Fruit fly (Drosophila melanogaster): Measurements from ENCODE around the gene CG14223.

Gene CG14223

DNA sequence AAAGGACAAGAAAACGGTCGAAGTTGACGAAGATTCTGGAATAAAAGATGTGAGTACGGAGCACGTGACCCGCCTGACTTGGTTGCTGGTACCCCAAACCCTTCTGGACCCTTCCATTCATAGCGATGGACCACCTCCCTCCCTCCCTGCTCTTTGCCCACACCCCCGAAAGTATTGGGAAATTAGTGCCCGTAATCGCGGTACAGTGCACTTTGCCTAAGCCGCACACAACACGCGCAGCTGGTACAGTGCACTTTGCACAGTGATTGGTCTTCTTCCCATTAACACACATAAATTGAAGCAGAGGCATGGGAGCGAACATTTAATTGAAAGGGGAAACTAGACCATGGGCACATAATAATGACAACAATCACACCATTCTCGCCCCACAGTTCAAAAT lies 20.3 kb upstream of the CG14223 start:
- TF ChIP-seq pan (optimal IDR thresholded peaks at IDR 0.05) (no peak), sv (GFP tag; optimal IDR thresholded peaks at IDR 0.05) (no peak), GATAd (GFP tag; optimal IDR thresholded peaks at IDR 0.05) (no peak), CG9705 (GFP tag; optimal IDR thresholded peaks at IDR 0.05) (no peak), dsf (GFP tag; optimal IDR thresholded peaks at IDR 0.05; ENCODE audit: borderline replicate concordance) (no peak), CG32264 (GFP tag; optimal IDR thresholded peaks at IDR 0.05) (no peak), Myc (optimal IDR thresholded peaks at IDR 0.05) (no peak)

DNA sequence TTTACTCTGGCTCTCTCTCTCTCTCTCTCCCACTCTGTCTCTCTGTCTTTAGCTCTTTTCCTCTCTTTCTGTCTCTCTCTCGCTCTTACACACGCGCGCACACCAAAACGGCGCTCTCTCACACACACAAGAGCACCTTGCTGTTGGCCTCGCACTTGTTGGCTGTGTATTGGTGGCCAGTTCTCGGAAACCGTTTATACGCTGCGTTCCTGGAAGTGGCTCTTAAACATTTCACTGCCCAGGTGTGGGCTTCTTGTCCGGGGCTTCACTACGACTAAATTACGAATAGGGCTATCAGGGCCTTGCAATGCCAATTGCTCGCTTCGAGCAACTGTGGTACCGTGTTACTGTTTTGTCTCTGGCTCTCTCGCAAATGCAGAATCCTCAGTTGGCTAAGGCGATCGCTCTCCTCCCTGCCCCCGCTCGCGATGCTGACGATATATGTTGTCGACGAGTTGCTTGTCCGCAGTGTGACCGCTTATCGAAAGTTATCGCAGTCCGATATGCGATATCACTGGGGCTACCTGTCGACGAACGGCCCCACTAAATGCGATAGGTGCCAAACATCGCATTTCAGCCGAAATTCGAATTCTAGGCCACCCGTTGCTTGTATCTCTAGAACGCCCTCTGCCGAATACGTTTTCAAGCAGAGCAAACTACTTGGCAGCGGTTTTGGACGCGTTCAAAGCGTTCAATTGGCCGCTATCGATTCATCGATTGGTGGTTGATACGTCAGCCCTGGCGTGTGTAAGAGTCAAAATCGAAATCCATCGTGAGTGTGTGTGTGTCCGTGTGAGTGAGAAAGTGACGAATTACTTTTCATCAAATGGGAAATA lies 19.5 kb upstream of the CG14223 start, which contains the start of the genes dome and Ubqn:
Gene dome (minus strand): TSS at position 479 of the 836 bp plus-strand sequence.
Gene Ubqn (plus strand): TSS at position 769 of the 836 bp plus-strand sequence.
- TF ChIP-seq dmrt93B (GFP tag; optimal IDR thresholded peaks at IDR 0.05) = no peak
- TF ChIP-seq sv (GFP tag; optimal IDR thresholded peaks at IDR 0.05) = no peak
- no peak for TF ChIP-seq sage (GFP tag; optimal IDR thresholded peaks at IDR 0.05)
- peak; percentile 96 for TF ChIP-seq Dif (GFP tag; optimal IDR thresholded peaks at IDR 0.05; ENCODE audit: partially characterized antibody)
- peak; percentile 86 to 97 for TF ChIP-seq dl (GFP tag; optimal IDR thresholded peaks at IDR 0.05; ENCODE audit: insufficient read depth in 1 of 2, partially characterized antibody in 2 of 2)
- TF ChIP-seq ey (GFP tag; optimal IDR thresholded peaks at IDR 0.05) = no peak
- TF ChIP-seq pan (optimal IDR thresholded peaks at IDR 0.05) = no peak
- no peak for TF ChIP-seq psq (GFP tag; optimal IDR thresholded peaks at IDR 0.05)
- TF ChIP-seq woc (GFP tag; optimal IDR thresholded peaks at IDR 0.05) = peak; percentile 1
- TF ChIP-seq usp (GFP tag; optimal IDR thresholded peaks at IDR 0.05) = no peak
- peak; percentile 27 for TF ChIP-seq Sp1 (GFP tag; optimal IDR thresholded peaks at IDR 0.05)
- peak; percentile 38 for TF ChIP-seq N (GFP tag; optimal IDR thresholded peaks at IDR 0.05)
- TF ChIP-seq Dfd (GFP tag; optimal IDR thresholded peaks at IDR 0.05) = no peak
- TF ChIP-seq lola (GFP tag; optimal IDR thresholded peaks at IDR 0.05) = no peak
- TF ChIP-seq CrebA (GFP tag; optimal IDR thresholded peaks at IDR 0.05; ENCODE audit: borderline replicate concordance) = no peak
- peak in 1 of 2 experiments; percentile 2 for TF ChIP-seq foxo (GFP tag; optimal IDR thresholded peaks at IDR 0.05)
- peak; percentile 16 for TF ChIP-seq HLH106 (tag; optimal IDR thresholded peaks at IDR 0.05)
- TF ChIP-seq Abd-B (GFP tag; optimal IDR thresholded peaks at IDR 0.05) = no peak
- no peak for TF ChIP-seq Jra (GFP tag; optimal IDR thresholded peaks at IDR 0.05)
- no peak for TF ChIP-seq Vsx2 (GFP tag; optimal IDR thresholded peaks at IDR 0.05; ENCODE audit: partially characterized antibody)
- no peak for TF ChIP-seq Mio (GFP tag; optimal IDR thresholded peaks at IDR 0.05)
- TF ChIP-seq OdsH (GFP tag; optimal IDR thresholded peaks at IDR 0.05) = no peak
- TF ChIP-seq dsf (GFP tag; optimal IDR thresholded peaks at IDR 0.05; ENCODE audit: borderline replicate concordance) = no peak
- TF ChIP-seq GATAd (GFP tag; optimal IDR thresholded peaks at IDR 0.05) = no peak
- peak; percentile 23 for TF ChIP-seq CG9705 (GFP tag; optimal IDR thresholded peaks at IDR 0.05)
- no peak for TF ChIP-seq Hr83 (GFP tag; optimal IDR thresholded peaks at IDR 0.05; ENCODE audit: poor library complexity, severe bottlenecking)
- no peak for TF ChIP-seq Rel (GFP tag; optimal IDR thresholded peaks at IDR 0.05)
- peak; percentile 4 for TF ChIP-seq Rel (tag; optimal IDR thresholded peaks at IDR 0.05)
- TF ChIP-seq fru (GFP tag; optimal IDR thresholded peaks at IDR 0.05) = peak; percentile 30
- no peak for TF ChIP-seq Hnf4 (GFP tag; optimal IDR thresholded peaks at IDR 0.05)
- no peak for TF ChIP-seq jim (GFP tag; optimal IDR thresholded peaks at IDR 0.05)
- TF ChIP-seq brk (GFP tag; optimal IDR thresholded peaks at IDR 0.05) = no peak
- TF ChIP-seq Hr78 (GFP tag; optimal IDR thresholded peaks at IDR 0.05) = no peak
- peak; percentile 8 for TF ChIP-seq br (GFP tag; optimal IDR thresholded peaks at IDR 0.05)
- peak; percentile 29 for TF ChIP-seq h (GFP tag; optimal IDR thresholded peaks at IDR 0.05)
- TF ChIP-seq Myc (optimal IDR thresholded peaks at IDR 0.05) = no peak
- no peak for TF ChIP-seq CG32264 (GFP tag; optimal IDR thresholded peaks at IDR 0.05)
- peak; percentile 21 for TF ChIP-seq rgr (GFP tag; optimal IDR thresholded peaks at IDR 0.05)
- TF ChIP-seq tai (GFP tag; optimal IDR thresholded peaks at IDR 0.05) = no peak

All from whole organism, wandering third instar larva.